Worm (Caenorhabditis elegans): Measurements from ENCODE around the gene acbp-7.

The acbp-7 gene

DNA sequence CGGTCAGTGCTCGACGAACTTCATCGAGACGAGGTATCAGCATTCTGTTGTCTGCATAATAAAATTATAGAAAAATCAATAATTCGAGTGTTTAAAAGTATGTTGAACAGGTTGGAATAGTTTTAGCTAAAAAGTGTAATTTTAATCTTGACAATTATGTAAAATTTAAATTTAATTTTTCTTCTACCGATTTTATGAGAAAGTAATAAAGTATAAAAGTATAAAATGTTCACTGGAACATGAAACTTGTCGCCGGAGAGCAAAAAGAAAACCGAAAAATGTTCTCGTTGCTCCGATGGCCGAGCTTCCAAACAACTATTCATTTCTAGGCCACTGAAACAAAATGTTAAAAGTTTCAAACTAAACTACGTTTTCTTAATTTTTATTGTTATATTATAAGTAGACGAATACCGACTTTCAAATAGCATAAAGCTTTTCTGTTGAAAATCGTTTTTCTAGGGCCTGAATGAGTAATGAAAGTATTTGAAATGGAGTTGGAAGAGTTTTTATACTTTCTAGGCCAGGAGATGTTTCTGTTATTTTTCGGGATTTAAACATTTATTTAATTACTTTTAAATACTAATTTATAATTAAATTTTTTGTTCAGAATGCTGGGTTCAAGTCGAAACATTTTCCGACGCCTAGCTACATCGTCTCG lies 24.3 kb downstream of the acbp-7 start, which contains the start of the genes C35D10.10 and C35D10.5:
Gene C35D10.10 (minus strand): TSS at position 51 of the 658 bp plus-strand sequence.
Gene C35D10.5 (plus strand): TSS at position 608 of the 658 bp plus-strand sequence.
- TF ChIP-seq fkh-10 (GFP tag; optimal IDR thresholded peaks at IDR 0.05) (no peak), lin-15B (tag; optimal IDR thresholded peaks at IDR 0.05) (peak; percentile 1), unc-62 (GFP tag; optimal IDR thresholded peaks at IDR 0.05) (no peak), egl-27 (tag; optimal IDR thresholded peaks at IDR 0.05) (no peak), aly-2 (tag; optimal IDR thresholded peaks at IDR 0.05) (no peak)

ce11 chrIII:4863127-4863526 lies 25.6 kb downstream of the acbp-7 start, which contains the start of gene coq-8:
Gene coq-8 (plus strand): TSS chrIII:4863427.
- TF ChIP-seq fos-1 (tag; optimal IDR thresholded peaks at IDR 0.05) (no peak), pha-4 (tag; optimal IDR thresholded peaks at IDR 0.05) (no peak), egl-5 (tag; optimal IDR thresholded peaks at IDR 0.05) (no peak), nhr-237 (tag; optimal IDR thresholded peaks at IDR 0.05) (no peak), ztf-11 (tag; optimal IDR thresholded peaks at IDR 0.05) (no peak), pqm-1 (tag; optimal IDR thresholded peaks at IDR 0.05) (no peak), mml-1 (tag; optimal IDR thresholded peaks at IDR 0.05) (no peak), ceh-28 (tag; optimal IDR thresholded peaks at IDR 0.05) (no peak)

DNA sequence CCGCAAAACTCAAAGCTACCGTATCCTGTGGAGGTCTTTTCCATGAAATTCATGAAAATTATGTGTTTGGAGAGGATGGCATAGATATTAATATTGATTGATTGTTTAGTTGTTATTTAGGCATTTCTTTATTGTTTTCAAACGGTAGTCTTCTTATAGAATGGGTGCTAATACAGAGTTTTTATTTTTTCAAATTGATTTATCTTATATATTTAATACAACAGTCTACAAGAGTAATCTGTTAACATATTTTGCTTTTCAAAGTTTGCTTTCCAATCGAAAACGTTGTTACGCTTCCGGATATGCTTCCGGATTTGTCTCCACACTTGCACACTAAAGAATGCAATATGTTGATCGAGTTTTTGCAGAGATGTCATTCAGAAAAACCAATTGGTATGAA lies 29.2 kb downstream of the acbp-7 start, which contains the start of gene C35D10.17:
Gene C35D10.17 (plus strand): TSS at position 301 of the 400 bp plus-strand sequence.
- TF ChIP-seq ztf-4 (tag; optimal IDR thresholded peaks at IDR 0.05) = no peak
- TF ChIP-seq lin-15B (tag; optimal IDR thresholded peaks at IDR 0.05) = no peak

- TF ChIP-seq ceh-9 (tag; optimal IDR thresholded peaks at IDR 0.05) (no peak), nhr-11 (tag; optimal IDR thresholded peaks at IDR 0.05) (no peak), elt-3 (tag; optimal IDR thresholded peaks at IDR 0.05) (no peak), ZK546.5 (tag; optimal IDR thresholded peaks at IDR 0.05) (no peak), eor-1 (tag; optimal IDR thresholded peaks at IDR 0.05) (no peak), R02D3.7 (tag; optimal IDR thresholded peaks at IDR 0.05) (no peak), tbx-2 (tag; optimal IDR thresholded peaks at IDR 0.05) (no peak), nhr-23 (tag; optimal IDR thresholded peaks at IDR 0.05) (no peak), hmg-11 (tag; optimal IDR thresholded peaks at IDR 0.05) (no peak)
Observed at ce11 chrIII:4868643-4869042, 31.1 kb downstream of the acbp-7 start, which contains the start of the genes msd-4 and C35D10.3. Gene msd-4 (minus strand): TSS chrIII:4868743. Gene C35D10.3 (plus strand): TSS chrIII:4868921.

DNA sequence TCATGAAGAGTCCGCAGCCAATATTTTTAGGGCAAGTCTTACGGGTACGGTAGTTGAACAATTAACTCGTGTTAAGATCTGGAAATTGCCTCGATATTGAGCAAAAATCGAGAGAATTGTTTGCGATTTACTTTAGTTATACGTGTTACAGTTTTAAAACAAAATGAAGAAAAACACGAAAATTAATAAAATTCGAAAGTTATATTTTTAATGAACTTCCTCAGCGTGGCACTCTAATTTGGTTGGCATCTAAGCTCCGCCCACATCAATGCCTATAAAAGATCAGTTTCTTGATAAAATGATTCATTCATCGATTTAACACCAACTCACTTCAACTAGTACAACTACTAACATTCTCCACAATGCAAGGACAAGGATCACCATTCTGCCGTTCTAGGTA lies 32.9 kb downstream of the acbp-7 start, which contains the start of gene gipc-1:
Gene gipc-1 (plus strand): TSS at position 301 of the 400 bp plus-strand sequence.
- TF ChIP-seq daf-12 (tag; optimal IDR thresholded peaks at IDR 0.05) = no peak
- no peak for TF ChIP-seq nhr-76 (tag; optimal IDR thresholded peaks at IDR 0.05)
- TF ChIP-seq ceh-28 (tag; optimal IDR thresholded peaks at IDR 0.05) = no peak
- TF ChIP-seq pha-4 (tag; optimal IDR thresholded peaks at IDR 0.05) = no peak
- TF ChIP-seq mdl-1 (tag; optimal IDR thresholded peaks at IDR 0.05) = no peak
- TF ChIP-seq mml-1 (tag; optimal IDR thresholded peaks at IDR 0.05) = no peak
- no peak for TF ChIP-seq egl-27 (tag; optimal IDR thresholded peaks at IDR 0.05)
- no peak for TF ChIP-seq unc-39 (tag; optimal IDR thresholded peaks at IDR 0.05)
- no peak for TF ChIP-seq elt-1 (tag; optimal IDR thresholded peaks at IDR 0.05)

ce11 chrIII:4873395-4873794 lies 35.9 kb downstream of the acbp-7 start:
- no peak for TF ChIP-seq unc-62 (GFP tag; optimal IDR thresholded peaks at IDR 0.05)
- no peak for TF ChIP-seq ztf-11 (tag; optimal IDR thresholded peaks at IDR 0.05)

ce11 chrIII:4874671-4875070 lies 37.1 kb downstream of the acbp-7 start, which contains the start of gene C35D10.12:
Gene C35D10.12 (minus strand): TSS chrIII:4874771.
- no peak for TF ChIP-seq snpc-4 (tag; optimal IDR thresholded peaks at IDR 0.05)
- TF ChIP-seq unc-39 (tag; optimal IDR thresholded peaks at IDR 0.05) = no peak
- no peak for TF ChIP-seq nhr-43 (tag; optimal IDR thresholded peaks at IDR 0.05; ENCODE audit: poor library complexity, severe bottlenecking)
- TF ChIP-seq daf-12 (tag; optimal IDR thresholded peaks at IDR 0.05) = no peak
- no peak for TF ChIP-seq ztf-11 (tag; optimal IDR thresholded peaks at IDR 0.05)
- TF ChIP-seq nhr-67 (tag; optimal IDR thresholded peaks at IDR 0.05) = no peak
- no peak for TF ChIP-seq jun-1 (tag; optimal IDR thresholded peaks at IDR 0.05)
- no peak for TF ChIP-seq ceh-16 (tag; optimal IDR thresholded peaks at IDR 0.05)
- no peak for TF ChIP-seq fkh-10 (GFP tag; optimal IDR thresholded peaks at IDR 0.05)
- no peak for TF ChIP-seq ceh-28 (tag; optimal IDR thresholded peaks at IDR 0.05)
- no peak for TF ChIP-seq nhr-237 (tag; optimal IDR thresholded peaks at IDR 0.05)
